Fruit fly (Drosophila melanogaster) whole organism, prepupa: ENCODE data around the gene CG15418.

Experiments
- Blimp-1 ChIP-seq: fragments of 200-800 bp; sonication (Bioruptor generic); optimal IDR thresholded peaks from 3 replicates; lab custom pipeline; 2017; ENCODE audit warnings: missing biosample characterization, missing genetic modification characterization, mild to moderate bottlenecking, moderate library complexity, missing genetic modification reagents
- CG10631 ChIP-seq: fragments of 200-800 bp; sonication (Bioruptor generic); optimal IDR thresholded peaks from 2 replicates; lab custom pipeline; 2016; ENCODE audit warnings: missing biosample characterization, missing genetic modification characterization
- CG10669 ChIP-seq: fragments of 200-800 bp; sonication (Bioruptor generic); optimal IDR thresholded peaks from 3 replicates; lab custom pipeline; 2018; ENCODE audit warnings: missing biosample characterization, mild to moderate bottlenecking, missing genetic modification characterization, moderate library complexity
- CG11294 ChIP-seq: fragments of 200-800 bp; sonication (Bioruptor generic); IDR thresholded peaks from 2 replicates; pipeline ENCODE4 v1.3.6; 2022; ENCODE audit warnings: missing biosample characterization, missing genetic modification characterization
- CG15336 ChIP-seq: fragments of 200-800 bp; sonication (Bioruptor generic); IDR thresholded peaks from 2 replicates; pipeline ENCODE4 v1.3.6; 2022; ENCODE audit warnings: missing biosample characterization, missing genetic modification characterization
- CG1621 ChIP-seq: fragments of 200-800 bp; sonication (Bioruptor generic); optimal IDR thresholded peaks from 3 replicates; lab custom pipeline; 2018; ENCODE audit warnings: missing biosample characterization, mild to moderate bottlenecking, missing genetic modification characterization
- CG3032 ChIP-seq: fragments of 200-800 bp; optimal IDR thresholded peaks from 2 replicates; lab custom pipeline; 2019; ENCODE audit warnings: missing biosample characterization, mild to moderate bottlenecking, missing genetic modification characterization, moderate library complexity
- CG32006 ChIP-seq: fragments of 200-800 bp; sonication (Bioruptor generic); optimal IDR thresholded peaks from 3 replicates; lab custom pipeline; 2017; ENCODE audit warnings: missing biosample characterization, mild to moderate bottlenecking, missing genetic modification characterization
- CG34406 ChIP-seq: fragments of 200-800 bp; sonication (Bioruptor generic); optimal IDR thresholded peaks from 3 replicates; lab custom pipeline; 2016; ENCODE audit warnings: missing biosample characterization, missing genetic modification characterization
- CG3919 ChIP-seq: fragments of 200-800 bp; sonication (Bioruptor generic); optimal IDR thresholded peaks from 3 replicates; lab custom pipeline; 2016; ENCODE audit warnings: missing biosample characterization, missing genetic modification characterization
- CG4318 ChIP-seq: fragments of 200-800 bp; sonication (Bioruptor generic); optimal IDR thresholded peaks from 3 replicates; lab custom pipeline; 2017; ENCODE audit warnings: missing biosample characterization, mild to moderate bottlenecking, missing genetic modification characterization
- CG6276 ChIP-seq: fragments of 200-800 bp; sonication (Bioruptor generic); optimal IDR thresholded peaks from 2 replicates; lab custom pipeline; 2017; ENCODE audit warnings: missing biosample characterization, mild to moderate bottlenecking, missing genetic modification characterization
- CG6792 ChIP-seq: fragments of 200-800 bp; sonication (Bioruptor generic); optimal IDR thresholded peaks from 3 replicates; lab custom pipeline; 2016; ENCODE audit warnings: missing biosample characterization, missing genetic modification characterization
- CG6854 ChIP-seq: fragments of 200-800 bp; sonication (Bioruptor generic); optimal IDR thresholded peaks from 2 replicates; lab custom pipeline; 2017; ENCODE audit warnings: missing biosample characterization, mild to moderate bottlenecking, missing genetic modification characterization
- CG7368 ChIP-seq: fragments of 200-800 bp; sonication (Bioruptor generic); optimal IDR thresholded peaks from 3 replicates; lab custom pipeline; 2016; ENCODE audit warnings: missing biosample characterization, missing genetic modification characterization
- CG8119 ChIP-seq: fragments of 200-800 bp; sonication (Bioruptor generic); IDR thresholded peaks from 3 replicates; pipeline ENCODE4 v1.3.6; 2022; ENCODE audit warnings: missing biosample characterization, missing genetic modification characterization
- CG8319 ChIP-seq: fragments of 200-800 bp; sonication (Bioruptor generic); optimal IDR thresholded peaks from 3 replicates; lab custom pipeline; 2016; ENCODE audit warnings: missing biosample characterization, missing genetic modification characterization
- CG8632 ChIP-seq: fragments of 200-800 bp; sonication (Bioruptor generic); optimal IDR thresholded peaks from 3 replicates; lab custom pipeline; 2016; ENCODE audit warnings: missing biosample characterization, missing genetic modification characterization
- CG9139 ChIP-seq: fragments of 200-800 bp; sonication (Bioruptor generic); optimal IDR thresholded peaks from 3 replicates; lab custom pipeline; 2017; ENCODE audit warnings: missing biosample characterization, mild to moderate bottlenecking, missing genetic modification characterization
- Eip78C ChIP-seq: fragments of 200-800 bp; sonication (Bioruptor generic); peaks from one replicate; lab custom pipeline; 2016; ENCODE audit warnings: missing biosample characterization, missing genetic modification characterization
- Eip93F ChIP-seq: fragments of 200-800 bp; sonication (Bioruptor generic); optimal IDR thresholded peaks from 2 replicates; lab custom pipeline; 2016; ENCODE audit warnings: missing biosample characterization, mild to moderate bottlenecking, missing genetic modification characterization
- Ets21C ChIP-seq: fragments of 200-800 bp; sonication (Bioruptor generic); optimal IDR thresholded peaks from 3 replicates; lab custom pipeline; 2016; ENCODE audit warnings: missing biosample characterization, missing genetic modification characterization
- Gug ChIP-seq: fragments of 200-800 bp; sonication (Bioruptor generic); IDR thresholded peaks from 2 replicates; pipeline ENCODE4 v1.3.6; 2022; ENCODE audit warnings: missing biosample characterization, missing genetic modification characterization
- Hr38 ChIP-seq: sonication (Bioruptor generic); optimal IDR thresholded peaks from 2 replicates; lab custom pipeline; 2016; ENCODE audit warnings: missing biosample characterization, missing genetic modification characterization
- Hr39 ChIP-seq: fragments of 200-800 bp; sonication (Bioruptor generic); optimal IDR thresholded peaks from 2 replicates; lab custom pipeline; 2016; ENCODE audit warnings: missing biosample characterization, missing genetic modification characterization
- Lpt ChIP-seq: fragments of 200-800 bp; sonication (Bioruptor generic); optimal IDR thresholded peaks from 3 replicates; lab custom pipeline; 2016; ENCODE audit warnings: missing biosample characterization, missing genetic modification characterization
- OdsH ChIP-seq: fragments of 200-800 bp; sonication (Bioruptor generic); optimal IDR thresholded peaks from 3 replicates; lab custom pipeline; 2016; ENCODE audit warnings: missing biosample characterization, missing genetic modification characterization
- Sox102F ChIP-seq: fragments of 200-800 bp; sonication (Bioruptor generic); optimal IDR thresholded peaks from 2 replicates; lab custom pipeline; 2016; ENCODE audit warnings: missing biosample characterization, mild to moderate bottlenecking, missing genetic modification characterization
- Sox15 ChIP-seq: fragments of 200-800 bp; sonication (Bioruptor generic); optimal IDR thresholded peaks from 3 replicates; lab custom pipeline; 2016; ENCODE audit warnings: missing biosample characterization, missing genetic modification characterization
- achi ChIP-seq: fragments of 200-800 bp; sonication (Bioruptor generic); optimal IDR thresholded peaks from 3 replicates; lab custom pipeline; 2016; ENCODE audit warnings: missing biosample characterization, missing genetic modification characterization
- dsx ChIP-seq: fragments of 200-800 bp; optimal IDR thresholded peaks from 3 replicates; lab custom pipeline; 2019; ENCODE audit warnings: missing biosample characterization, mild to moderate bottlenecking, missing genetic modification characterization, moderate library complexity; ENCODE audit not compliant: poor library complexity, severe bottlenecking
- esn ChIP-seq: fragments of 200-800 bp; sonication (Bioruptor generic); optimal IDR thresholded peaks from 2 replicates; lab custom pipeline; 2016; ENCODE audit warnings: missing biosample characterization, mild to moderate bottlenecking, missing genetic modification characterization, moderate library complexity
- fd59A ChIP-seq: fragments of 200-800 bp; sonication (Bioruptor generic); optimal IDR thresholded peaks from 2 replicates; lab custom pipeline; 2017; ENCODE audit warnings: missing biosample characterization, mild to moderate bottlenecking, missing genetic modification characterization, missing genetic modification reagents
- fd85E ChIP-seq: fragments of 200-800 bp; sonication (Bioruptor generic); optimal IDR thresholded peaks from 3 replicates; lab custom pipeline; 2016; ENCODE audit warnings: missing biosample characterization, missing genetic modification characterization
- fkh ChIP-seq: fragments of 200-800 bp; sonication (Bioruptor generic); optimal IDR thresholded peaks from 3 replicates; lab custom pipeline; 2017; ENCODE audit warnings: missing biosample characterization, mild to moderate bottlenecking, missing genetic modification characterization, moderate library complexity
- lz ChIP-seq: fragments of 200-800 bp; sonication (Bioruptor generic); optimal IDR thresholded peaks from 3 replicates; lab custom pipeline; 2016; ENCODE audit warnings: missing biosample characterization, missing genetic modification characterization
- ss ChIP-seq, 2 experiments: fragments of 200-800 bp; sonication (Bioruptor generic); optimal IDR thresholded peaks; 2 replicates in 1 of 2; 3 replicates in 1 of 2; lab custom pipeline; 2017 to 2018; ENCODE audit warnings: mild to moderate bottlenecking in 2 of 2, missing biosample characterization in 2 of 2, missing genetic modification characterization in 2 of 2, moderate library complexity in 1 of 2
- svp ChIP-seq: fragments of 200-800 bp; sonication (Bioruptor generic); peaks from one replicate; lab custom pipeline; 2016; ENCODE audit warnings: missing biosample characterization, missing genetic modification characterization
- topi ChIP-seq: fragments of 200-800 bp; sonication (Bioruptor generic); optimal IDR thresholded peaks from 3 replicates; lab custom pipeline; 2016; ENCODE audit warnings: missing biosample characterization, missing genetic modification characterization
- vri ChIP-seq: fragments of 200-800 bp; sonication (Bioruptor generic); optimal IDR thresholded peaks from 3 replicates; lab custom pipeline; 2016; ENCODE audit warnings: missing biosample characterization, mild to moderate bottlenecking, missing genetic modification characterization

Gene CG15418

dm6 chr2L:3655698-3656105 is 34.2 kb upstream of the CG15418 start (continued):
- peak; percentile 98 for TF ChIP-seq Ets21C (GFP tag; lab: Kevin White, UChicago)
- peak; percentile 99 for TF ChIP-seq CG8119 (GFP tag; lab: Robert Waterston, UW)
- peak; percentile 98 for TF ChIP-seq CG10631 (GFP tag; lab: Kevin White, UChicago)
- peak; percentile 99 for TF ChIP-seq Sox102F (GFP tag; lab: Kevin White, UChicago)
- peak; percentile 99 for TF ChIP-seq CG6792 (GFP tag; lab: Kevin White, UChicago)
- peak; percentile 99 for TF ChIP-seq topi
- peak; percentile 98 for TF ChIP-seq Sox15 (GFP tag; lab: Kevin White, UChicago)
- peak; percentile 99 for TF ChIP-seq OdsH (GFP tag; lab: Kevin White, UChicago)
- peak; percentile 98 for TF ChIP-seq CG3032 (tag; lab: Kevin White, UChicago)
- TF ChIP-seq dsx (GFP tag; lab: Kevin White, UChicago), result peak; percentile 97
- TF ChIP-seq svp (GFP tag; lab: Kevin White, UChicago), result peak; percentile 100
- peak; percentile 98 for TF ChIP-seq Lpt (GFP tag; lab: Kevin White, UChicago)
- TF ChIP-seq achi (GFP tag; lab: Kevin White, UChicago), result peak; percentile 98

DNA sequence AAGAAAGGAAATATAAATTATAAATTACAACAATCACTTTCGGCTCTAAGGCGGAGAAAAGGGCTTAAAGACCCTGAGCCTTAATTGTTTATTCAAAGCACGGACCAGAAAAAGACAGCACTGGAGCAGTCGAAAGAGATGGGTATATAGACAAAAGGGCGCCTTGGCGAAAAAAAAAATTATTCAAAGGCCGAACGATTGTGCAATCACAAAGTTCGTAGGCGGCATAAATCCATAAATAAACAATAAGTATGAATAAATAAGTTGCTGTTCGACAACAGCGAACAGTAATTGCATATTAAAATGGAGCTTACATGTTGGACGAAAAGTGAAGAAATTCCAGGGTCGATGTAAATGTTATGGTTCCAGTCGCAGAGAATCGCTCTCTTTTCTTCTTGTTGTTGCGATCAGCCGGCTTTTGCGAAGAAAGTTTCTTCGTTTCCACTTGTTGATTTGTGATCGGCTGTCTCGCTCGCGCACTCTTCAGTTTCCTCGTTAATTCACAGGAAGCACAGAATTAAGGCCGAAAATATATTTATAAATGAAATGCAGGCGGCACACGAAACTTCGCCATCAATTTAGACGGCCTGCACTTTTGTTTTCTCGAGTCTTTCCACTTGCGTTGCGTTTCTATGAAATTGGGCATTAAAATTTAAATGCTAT is 33.6 kb upstream of the CG15418 start:
- TF ChIP-seq Gug (GFP tag; lab: Robert Waterston, UW) (no peak), vri (GFP tag; lab: Kevin White, UChicago) (peak; percentile 16), Hr39 (no peak), fkh (no peak), Eip93F (no peak), CG7368 (GFP tag; lab: Kevin White, UChicago) (no peak), fd59A (GFP tag; lab: Kevin White, UChicago) (no peak), svp (GFP tag; lab: Kevin White, UChicago) (peak; percentile 47), CG11294 (GFP tag; lab: Robert Waterston, UW) (no peak)

DNA sequence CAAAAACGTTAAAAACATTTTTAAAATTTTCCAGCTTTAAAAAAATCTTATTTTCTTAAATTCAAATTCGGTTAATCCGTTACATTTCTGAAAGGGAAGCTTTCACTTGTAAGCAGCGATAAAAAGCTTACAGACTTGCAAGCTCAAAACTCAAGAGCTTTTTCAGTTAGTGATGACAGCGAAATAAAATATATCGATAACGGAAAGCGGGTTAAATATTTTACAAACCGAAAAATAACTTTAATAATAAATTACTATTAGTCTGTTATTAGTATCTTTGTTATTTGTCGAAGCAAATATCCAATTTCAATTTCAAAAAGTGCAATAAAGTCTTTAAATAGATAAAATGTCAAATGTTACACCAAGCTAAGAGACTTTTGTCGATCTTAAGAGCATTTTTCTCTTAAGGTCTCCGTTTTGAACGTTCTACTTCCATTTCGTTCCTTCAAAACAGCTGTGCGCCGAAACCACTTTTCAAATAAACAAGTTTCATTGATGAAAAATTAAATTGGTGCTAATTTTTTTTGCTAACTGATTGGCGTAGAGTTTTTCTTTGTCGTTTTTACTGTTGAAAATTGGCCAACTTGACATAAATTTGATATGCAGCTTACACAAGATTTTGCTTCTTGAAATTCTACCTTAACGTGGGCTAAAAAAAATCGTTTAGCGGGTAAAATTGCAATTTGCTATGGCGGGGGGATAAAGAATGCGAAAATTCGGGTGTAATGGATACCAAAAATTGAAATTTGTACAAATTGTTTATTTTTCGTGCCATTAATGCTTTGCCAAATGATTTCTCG is 26.9 kb upstream of the CG15418 start:
- TF ChIP-seq CG15336 (GFP tag; lab: Robert Waterston, UW), result no peak
- no peak for TF ChIP-seq CG8632
- TF ChIP-seq esn (GFP tag; lab: Kevin White, UChicago), result peak; percentile 23
- no peak for TF ChIP-seq vri (GFP tag; lab: Kevin White, UChicago)
- TF ChIP-seq Eip78C (GFP tag; lab: Kevin White, UChicago), result peak; percentile 48

dm6 chr2L:3647521-3648172 is 26.1 kb upstream of the CG15418 start:
- TF ChIP-seq CG32006 (GFP tag; lab: Kevin White, UChicago), result peak; percentile 59
- TF ChIP-seq svp (GFP tag; lab: Kevin White, UChicago), result peak; percentile 80
- TF ChIP-seq Gug (GFP tag; lab: Robert Waterston, UW), result peak; percentile 43
- TF ChIP-seq topi, result peak; percentile 1
- TF ChIP-seq CG6276 (GFP tag; lab: Kevin White, UChicago), result peak; percentile 53
- TF ChIP-seq Hr38 (GFP tag; lab: Kevin White, UChicago), result no peak
- no peak for TF ChIP-seq fd85E
- TF ChIP-seq ss (GFP tag; optimal IDR thresholded peaks at IDR 0.05; lab: Kevin White, UChicago), result peak in 1 of 2 experiments; percentile 17
- TF ChIP-seq dsx (GFP tag; lab: Kevin White, UChicago), result peak; percentile 1
- TF ChIP-seq Blimp-1, result no peak
- TF ChIP-seq CG4318 (GFP tag; lab: Kevin White, UChicago), result peak; percentile 4
- TF ChIP-seq CG34406 (GFP tag; lab: Kevin White, UChicago), result peak; percentile 33
- TF ChIP-seq CG10669 (GFP tag; lab: Kevin White, UChicago), result no peak
- no peak for TF ChIP-seq Eip93F
- TF ChIP-seq CG7368 (GFP tag; lab: Kevin White, UChicago), result peak; percentile 35
- TF ChIP-seq CG1621, result no peak
- TF ChIP-seq Hr39, result peak; percentile 34
- no peak for TF ChIP-seq fd59A (GFP tag; lab: Kevin White, UChicago)
- TF ChIP-seq Sox15 (GFP tag; lab: Kevin White, UChicago), result no peak
- TF ChIP-seq CG6854 (GFP tag; lab: Kevin White, UChicago), result no peak
- TF ChIP-seq CG8119 (GFP tag; lab: Robert Waterston, UW), result peak; percentile 49; the same call in 2 of the 3 replicates
- TF ChIP-seq CG9139, result no peak
- TF ChIP-seq CG8632, result peak; percentile 13
- TF ChIP-seq CG8319 (GFP tag; lab: Kevin White, UChicago), result no peak
- peak; percentile 38 for TF ChIP-seq CG3919
- peak; percentile 36 for TF ChIP-seq lz
